Worm (Caenorhabditis elegans) whole organism, mixed stage, embryonic: Measurements from ENCODE around the gene rhgf-1.

ENCODE experiments used
- bed-3 ChIP-seq: fragments of 200-800 bp; sonication (Bioruptor generic); optimal IDR thresholded peaks from 3 replicates; lab custom pipeline; 2018; ENCODE audit warnings: mild to moderate bottlenecking, missing genetic modification characterization, moderate library complexity, missing compliant biosample characterization
- blmp-1 ChIP-seq: fragments of 150-350 bp; optimal IDR thresholded peaks from 2 replicates; lab custom pipeline; 2014; ENCODE audit warnings: missing biosample characterization, missing genetic modification characterization
- ces-1 ChIP-seq: fragments of 150-350 bp; optimal IDR thresholded peaks from 2 replicates; lab custom pipeline; 2014; ENCODE audit warnings: missing biosample characterization, missing genetic modification reagents, missing genetic modification characterization
- elt-1 ChIP-seq: sonication (generic microtip); optimal IDR thresholded peaks from 2 replicates; lab custom pipeline; 2017; ENCODE audit warnings: missing genetic modification characterization, mild to moderate bottlenecking, missing compliant biosample characterization, antibody characterized with exemption, moderate library complexity, borderline replicate concordance; ENCODE audit not compliant: insufficient read depth
- lin-13 ChIP-seq: fragments of 150-350 bp; optimal IDR thresholded peaks from 2 replicates; lab custom pipeline; 2014; ENCODE audit warnings: missing biosample characterization, missing genetic modification characterization
- lsy-2 ChIP-seq: fragments of 150-350 bp; optimal IDR thresholded peaks from 2 replicates; lab custom pipeline; 2014; ENCODE audit warnings: missing biosample characterization, missing genetic modification characterization
- mep-1 ChIP-seq: fragments of 150-350 bp; optimal IDR thresholded peaks from 2 replicates; lab custom pipeline; 2017; ENCODE audit warnings: missing biosample characterization, missing genetic modification reagents, missing genetic modification characterization, inconsistent platforms
- mls-2 ChIP-seq: sonication (generic microtip); optimal IDR thresholded peaks from 2 replicates; lab custom pipeline; 2016; ENCODE audit warnings: mild to moderate bottlenecking, missing genetic modification characterization, moderate library complexity, missing compliant biosample characterization
- nhr-237 ChIP-seq: fragments of 150-350 bp; optimal IDR thresholded peaks from 2 replicates; lab custom pipeline; 2014; ENCODE audit warnings: missing biosample characterization, missing genetic modification characterization
- tbx-8 ChIP-seq: fragments of 200-800 bp; sonication (Bioruptor generic); optimal IDR thresholded peaks from 2 replicates; lab custom pipeline; 2018; ENCODE audit warnings: mild to moderate bottlenecking, missing genetic modification characterization, moderate library complexity, missing compliant biosample characterization
- unc-120 ChIP-seq: sonication (generic microtip); optimal IDR thresholded peaks from 2 replicates; lab custom pipeline; 2017; ENCODE audit warnings: missing genetic modification characterization, missing compliant biosample characterization; ENCODE audit not compliant: poor library complexity, severe bottlenecking
- unc-39 ChIP-seq: fragments of 150-350 bp; optimal IDR thresholded peaks from 2 replicates; lab custom pipeline; 2014; ENCODE audit warnings: missing biosample characterization, missing genetic modification characterization
- zip-8 ChIP-seq: fragments of 150-350 bp; optimal IDR thresholded peaks from 2 replicates; lab custom pipeline; 2014; ENCODE audit warnings: missing biosample characterization, missing genetic modification characterization
- ztf-11 ChIP-seq: fragments of 150-350 bp; optimal IDR thresholded peaks from 2 replicates; lab custom pipeline; 2014; ENCODE audit warnings: missing biosample characterization, missing genetic modification characterization

- TF ChIP-seq tbx-8 (GFP tag; lab: Kevin White, UChicago) (no peak), mep-1 (tag; lab: Kevin White, UChicago) (no peak), blmp-1 (no peak), unc-39 (tag; lab: Kevin White, UChicago) (no peak), ztf-11 (no peak), bed-3 (no peak), lsy-2 (tag; lab: Kevin White, UChicago) (no peak), unc-120 (tag; lab: Kevin White, UChicago) (no peak), ces-1 (GFP tag; lab: Kevin White, UChicago) (no peak), mls-2 (no peak), lin-13 (tag; lab: Kevin White, UChicago) (no peak), nhr-237 (no peak), zip-8 (no peak), elt-1 (tag; lab: Kevin White, UChicago) (no peak)
These were observed 36.3 kb downstream of the rhgf-1 start for ce11 chrX:10675376-10675775.
